Worm (Caenorhabditis elegans): ENCODE measurements around the gene srx-90.

- TF ChIP-seq nhr-28 (tag; optimal IDR thresholded peaks at IDR 0.05) (no peak), nhr-76 (tag; optimal IDR thresholded peaks at IDR 0.05) (no peak), mab-5 (tag; optimal IDR thresholded peaks at IDR 0.05) (no peak), nhr-237 (tag; optimal IDR thresholded peaks at IDR 0.05) (no peak), unc-62 (GFP tag; optimal IDR thresholded peaks at IDR 0.05) (no peak), nhr-12 (tag; optimal IDR thresholded peaks at IDR 0.05) (no peak), ztf-11 (tag; optimal IDR thresholded peaks at IDR 0.05) (no peak), hlh-1 (tag; optimal IDR thresholded peaks at IDR 0.05) (no peak), pha-4 (tag; optimal IDR thresholded peaks at IDR 0.05) (no peak), blmp-1 (tag; optimal IDR thresholded peaks at IDR 0.05) (no peak), elt-3 (tag; optimal IDR thresholded peaks at IDR 0.05) (no peak)
Measured at ce11 chrV:11585122-11585521, 4.2 kb downstream of the srx-90 start.
